Worm (Caenorhabditis elegans): ENCODE data around the gene gtr-1.

- TF ChIP-seq flt-1 (GFP tag; IDR thresholded peaks at IDR 0.05) (no peak), ztf-23 (GFP tag; IDR thresholded peaks at IDR 0.05) (no peak)
Observed at ce11 chrX:834478-834877, 31.9 kb downstream of the gtr-1 start, which contains the start of gene F39H12.1.
